Fruit fly (Drosophila melanogaster): ENCODE results near the gene CG14877.

CG14877 gene

dm6 chr3R:15934952-15935351 is 39.1 kb upstream of the CG14877 start, which contains the start of gene Sap47 (continued):
- no peak for TF ChIP-seq CG14965 (GFP tag; optimal IDR thresholded peaks at IDR 0.05; ENCODE audit: borderline replicate concordance)

- TF ChIP-seq dimm (GFP tag; IDR thresholded peaks at IDR 0.05), result no peak
- no peak for TF ChIP-seq trh (GFP tag; optimal IDR thresholded peaks at IDR 0.05)
- TF ChIP-seq CG1024 (GFP tag; IDR thresholded peaks at IDR 0.05), result no peak
- TF ChIP-seq gro (GFP tag; optimal IDR thresholded peaks at IDR 0.05), result no peak
- TF ChIP-seq CG7963 (GFP tag; IDR thresholded peaks at IDR 0.05; ENCODE audit: partially characterized antibody), result peak; percentile 88
- no peak for TF ChIP-seq insv (GFP tag; optimal IDR thresholded peaks at IDR 0.05)
- TF ChIP-seq CG12391 (tag; optimal IDR thresholded peaks at IDR 0.05), result no peak
- TF ChIP-seq D19A (tag; optimal IDR thresholded peaks at IDR 0.05), result no peak
- TF ChIP-seq Lim3 (GFP tag; IDR thresholded peaks at IDR 0.05), result no peak
- TF ChIP-seq Chrac-16 (GFP tag; optimal IDR thresholded peaks at IDR 0.05), result no peak
- no peak for TF ChIP-seq zfh1 (GFP tag; IDR thresholded peaks at IDR 0.05)
- TF ChIP-seq B-H2 (GFP tag; optimal IDR thresholded peaks at IDR 0.05), result no peak
- no peak for TF ChIP-seq HmgD (GFP tag; optimal IDR thresholded peaks at IDR 0.05)
- TF ChIP-seq CG11398 (GFP tag; optimal IDR thresholded peaks at IDR 0.05), result no peak
- peak; percentile 23 for TF ChIP-seq CG12299 (tag; optimal IDR thresholded peaks at IDR 0.05)
- TF ChIP-seq CG3065 (GFP tag; optimal IDR thresholded peaks at IDR 0.05), result no peak
- TF ChIP-seq CG10274 (GFP tag; optimal IDR thresholded peaks at IDR 0.05), result no peak
- TF ChIP-seq CG11560 (tag; IDR thresholded peaks at IDR 0.05), result no peak; the same call in 2 of the 3 replicates
- no peak for TF ChIP-seq Nf-YB (GFP tag; optimal IDR thresholded peaks at IDR 0.05)
- TF ChIP-seq gcm2 (GFP tag; optimal IDR thresholded peaks at IDR 0.05), result no peak
- TF ChIP-seq pan (optimal IDR thresholded peaks at IDR 0.05), result no peak
- no peak for TF ChIP-seq pan (GFP tag; optimal IDR thresholded peaks at IDR 0.05 in 1 of 2, IDR thresholded peaks at IDR 0.05 in 1 of 2)
- TF ChIP-seq CG30431 (GFP tag; optimal IDR thresholded peaks at IDR 0.05), result no peak
- no peak for TF ChIP-seq CG2889 (GFP tag; IDR thresholded peaks at IDR 0.05)
- peak; percentile 81 for TF ChIP-seq BEAF-32 (GFP tag; optimal IDR thresholded peaks at IDR 0.05)
- TF ChIP-seq crc (GFP tag; optimal IDR thresholded peaks at IDR 0.05), result no peak
- no peak for TF ChIP-seq CG17568 (GFP tag; optimal IDR thresholded peaks at IDR 0.05)
- peak; percentile 85 for TF ChIP-seq CG16813 (GFP tag; IDR thresholded peaks at IDR 0.05; ENCODE audit: partially characterized antibody)
- peak; percentile 81 for TF ChIP-seq CG2116 (GFP tag; optimal IDR thresholded peaks at IDR 0.05)
- no peak for TF ChIP-seq Sox100B (GFP tag; optimal IDR thresholded peaks at IDR 0.05)
- no peak for TF ChIP-seq CG3838 (GFP tag; optimal IDR thresholded peaks at IDR 0.05)
- no peak for TF ChIP-seq CG18619 (GFP tag; optimal IDR thresholded peaks at IDR 0.05)
- no peak for TF ChIP-seq CG6272 (GFP tag; IDR thresholded peaks at IDR 0.05)
- TF ChIP-seq CG31441 (GFP tag; IDR thresholded peaks at IDR 0.05), result peak; percentile 46
- no peak for TF ChIP-seq Deaf1 (tag; optimal IDR thresholded peaks at IDR 0.05)
- TF ChIP-seq eve (GFP tag; optimal IDR thresholded peaks at IDR 0.05), result no peak
- peak; percentile 37 for TF ChIP-seq lbe (GFP tag; optimal IDR thresholded peaks at IDR 0.05)
- TF ChIP-seq vnd (GFP tag; IDR thresholded peaks at IDR 0.05; ENCODE audit: partially characterized antibody), result peak; percentile 81
- no peak for TF ChIP-seq Fer1 (GFP tag; optimal IDR thresholded peaks at IDR 0.05)
- TF ChIP-seq CG10321 (GFP tag; IDR thresholded peaks at IDR 0.05), result no peak
- no peak for TF ChIP-seq Meics (GFP tag; optimal IDR thresholded peaks at IDR 0.05)
- no peak for TF ChIP-seq seq (GFP tag; IDR thresholded peaks at IDR 0.05)
- no peak for TF ChIP-seq grau (tag; optimal IDR thresholded peaks at IDR 0.05)
- TF ChIP-seq esg (GFP tag; conservative IDR thresholded peaks at IDR 0.05), result no peak
- no peak for TF ChIP-seq CG6254 (GFP tag; optimal IDR thresholded peaks at IDR 0.05)
- TF ChIP-seq ara (GFP tag; IDR thresholded peaks at IDR 0.05), result no peak
- peak; percentile 95 for TF ChIP-seq ato (GFP tag; IDR thresholded peaks at IDR 0.05; ENCODE audit: partially characterized antibody)
- no peak for TF ChIP-seq CG14667 (GFP tag; IDR thresholded peaks at IDR 0.05)
Measured at dm6 chr3R:15933609-15934232, 37.8 kb upstream of the CG14877 start, which contains the start of the genes CG5478 and blp. Gene CG5478, minus strand, starts transcription at chr3R:15933734. Gene blp, plus strand, starts transcription at chr3R:15933847.
